Worm (Caenorhabditis elegans) whole organism, young adult: ENCODE data around the gene F43C9.1.

Experiments
- C17E4.6 ChIP-seq: fragments of 200-800 bp; sonication (Bioruptor generic); IDR thresholded peaks from 2 replicates; pipeline ENCODE4 v1.3.6; 2022; ENCODE audit warnings: missing genetic modification reagents, missing genetic modification characterization, missing compliant biosample characterization
- T07F8.4 ChIP-seq: sonication (generic microtip); optimal IDR thresholded peaks from 2 replicates; lab custom pipeline; 2016; ENCODE audit warnings: mild to moderate bottlenecking, missing genetic modification characterization, moderate library complexity, missing compliant biosample characterization
- Y53F4B.3 ChIP-seq: fragments of 200-800 bp; sonication (Bioruptor generic); IDR thresholded peaks from 2 replicates; pipeline ENCODE4 v1.3.6; 2022; ENCODE audit warnings: missing genetic modification reagents, missing genetic modification characterization, missing compliant biosample characterization
- ama-1 ChIP-seq, 3 experiments: fragments of 150-350 bp in 1 of 3; sonication (generic microtip) in 2 of 3; optimal IDR thresholded peaks; 2 replicates each; lab custom pipeline; 2014 to 2018; ENCODE audit warnings: missing biosample characterization in 2 of 3, missing genetic modification characterization in 2 of 3, missing genetic modification reagents in 2 of 3
- attf-6 ChIP-seq: fragments of 200-800 bp; sonication (Bioruptor generic); IDR thresholded peaks from 2 replicates; pipeline ENCODE4 v1.3.6; 2022; ENCODE audit warnings: missing genetic modification reagents, missing genetic modification characterization, missing compliant biosample characterization
- dpl-1 ChIP-seq: fragments of 150-350 bp; optimal IDR thresholded peaks from 2 replicates; lab custom pipeline; 2014; ENCODE audit warnings: missing biosample characterization, missing genetic modification reagents, missing genetic modification characterization
- ekl-4 ChIP-seq: fragments of 200-800 bp; sonication (Bioruptor generic); IDR thresholded peaks from 2 replicates; pipeline ENCODE4 v1.3.6; 2022; ENCODE audit warnings: missing genetic modification reagents, missing genetic modification characterization, missing compliant biosample characterization
- hlh-12 ChIP-seq: sonication (generic microtip); optimal IDR thresholded peaks from 2 replicates; lab custom pipeline; 2016; ENCODE audit warnings: missing genetic modification characterization, missing compliant biosample characterization
- let-526 ChIP-seq: fragments of 200-800 bp; sonication (Bioruptor generic); IDR thresholded peaks from 2 replicates; pipeline ENCODE4 v1.3.6; 2022; ENCODE audit warnings: missing genetic modification reagents, missing genetic modification characterization, missing compliant biosample characterization
- mcd-1 ChIP-seq: fragments of 200-800 bp; sonication (Bioruptor generic); IDR thresholded peaks from 2 replicates; pipeline ENCODE4 v1.3.6; 2022; ENCODE audit warnings: missing genetic modification reagents, missing genetic modification characterization, missing compliant biosample characterization
- mes-4 ChIP-seq: sonication (generic microtip); optimal IDR thresholded peaks from 2 replicates; lab custom pipeline; 2016; ENCODE audit warnings: missing genotype, missing genetic modification characterization, missing compliant biosample characterization
- unc-130 ChIP-seq: sonication (generic microtip); optimal IDR thresholded peaks from 2 replicates; lab custom pipeline; 2016; ENCODE audit warnings: missing genetic modification reagents, missing genetic modification characterization, missing compliant biosample characterization

DNA sequence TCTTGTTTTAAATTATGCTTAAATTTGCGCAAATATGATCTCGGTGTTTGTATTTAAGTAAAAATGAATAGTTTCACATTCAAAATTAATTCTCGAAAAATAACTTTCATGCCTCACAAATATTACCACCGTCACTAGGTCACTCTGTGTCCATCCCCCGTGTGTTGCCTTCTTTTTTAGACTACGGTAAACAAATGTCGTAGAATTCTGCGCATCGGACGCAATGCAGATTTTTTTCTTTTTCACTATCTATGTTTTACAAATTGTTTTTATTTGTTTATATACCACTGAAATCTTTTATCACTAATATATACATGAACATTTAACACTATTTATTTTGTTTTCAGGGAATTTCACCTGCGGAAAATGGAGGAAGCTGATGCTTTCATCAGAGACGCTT is 25.2 kb downstream of the F43C9.1 start, which contains the start of gene R08E3.3:
- TF ChIP-seq attf-6 (GFP tag; lab: Robert Waterston, UW) (no peak), ekl-4 (GFP tag; lab: Robert Waterston, UW) (no peak), ama-1 (optimal IDR thresholded peaks at IDR 0.05; lab: Kevin White, UChicago) (no peak), ama-1 (GFP tag; optimal IDR thresholded peaks at IDR 0.05; lab: Kevin White, UChicago) (no peak), dpl-1 (GFP tag; lab: Kevin White, UChicago) (no peak), mes-4 (tag; lab: Kevin White, UChicago) (no peak), let-526 (GFP tag; lab: Robert Waterston, UW) (no peak), Y53F4B.3 (GFP tag; lab: Robert Waterston, UW) (no peak), hlh-12 (tag; lab: Kevin White, UChicago) (no peak), C17E4.6 (no peak), mcd-1 (GFP tag; lab: Robert Waterston, UW) (no peak), T07F8.4 (tag; lab: Kevin White, UChicago) (no peak), unc-130 (GFP tag; lab: Kevin White, UChicago) (no peak)
